Fruit fly (Drosophila melanogaster): ENCODE measurements around the gene CG31917.

CG31917 gene

DNA sequence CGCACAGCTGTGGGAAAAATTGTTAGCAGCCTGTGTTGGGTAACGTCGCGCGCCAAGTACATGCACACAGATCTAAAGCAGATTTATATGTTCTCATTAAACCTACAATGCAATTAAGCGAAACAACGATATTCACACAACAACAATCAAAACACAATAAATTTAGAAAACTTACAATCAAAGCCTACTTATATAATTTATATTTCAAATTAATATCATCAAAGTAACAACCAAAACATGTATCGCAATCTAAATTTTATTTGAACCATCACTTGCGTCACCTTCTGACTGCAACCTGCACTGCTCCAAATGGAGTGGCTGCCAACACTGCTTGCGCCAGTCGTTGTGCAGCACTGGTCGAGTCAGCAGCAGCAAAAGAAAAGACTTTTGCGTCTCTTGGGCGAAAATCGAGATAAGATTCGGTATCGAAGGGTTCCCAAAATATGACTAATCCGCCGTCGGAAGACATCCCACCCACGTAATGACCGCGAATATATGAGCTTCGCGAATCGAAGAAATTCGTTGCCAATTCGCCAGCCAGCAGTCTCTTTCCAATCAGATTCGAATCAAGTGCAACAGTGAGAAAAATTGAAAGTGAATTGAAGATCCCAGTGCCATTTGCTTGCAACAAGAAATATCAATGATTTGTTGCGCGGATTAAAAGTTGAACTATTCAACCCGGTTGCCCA is 29.2 kb downstream of the CG31917 start, which contains the start of the genes CG8892 and CG34126 (continued):
- TF ChIP-seq fu2 (GFP tag; optimal IDR thresholded peaks at IDR 0.05) = peak; percentile 96
- TF ChIP-seq CG12104 (GFP tag; optimal IDR thresholded peaks at IDR 0.05) = peak; percentile 96
- peak; percentile 98 for TF ChIP-seq CG9817 (tag; optimal IDR thresholded peaks at IDR 0.05)
- TF ChIP-seq odd (GFP tag; optimal IDR thresholded peaks at IDR 0.05) = peak; percentile 90
- peak; percentile 97 for TF ChIP-seq CG3281 (GFP tag; optimal IDR thresholded peaks at IDR 0.05)
- peak; percentile 99 for TF ChIP-seq Gug (GFP tag; IDR thresholded peaks at IDR 0.05)
- TF ChIP-seq Blimp-1 (GFP tag; optimal IDR thresholded peaks at IDR 0.05) = peak; percentile 92
- TF ChIP-seq CG7839 (tag; optimal IDR thresholded peaks at IDR 0.05) = peak; percentile 97
- TF ChIP-seq Lhr (GFP tag; optimal IDR thresholded peaks at IDR 0.05) = peak; percentile 89
- peak; percentile 77 for TF ChIP-seq fd64A (GFP tag; optimal IDR thresholded peaks at IDR 0.05)
- TF ChIP-seq H2.0 (GFP tag; IDR thresholded peaks at IDR 0.05) = peak; percentile 92
- TF ChIP-seq Nf-YA (GFP tag; IDR thresholded peaks at IDR 0.05) = peak; percentile 89
- peak; percentile 100 for TF ChIP-seq Ets65A (GFP tag)
- TF ChIP-seq Hr51 (GFP tag; optimal IDR thresholded peaks at IDR 0.05) = peak; percentile 95 to 98
- no peak for TF ChIP-seq prd (optimal IDR thresholded peaks at IDR 0.05)
- TF ChIP-seq prd (GFP tag; IDR thresholded peaks at IDR 0.05) = peak; percentile 98
- TF ChIP-seq CG16813 (GFP tag; IDR thresholded peaks at IDR 0.05; ENCODE audit: partially characterized antibody) = peak; percentile 36; the same call in 2 of the 3 replicates
- TF ChIP-seq jumu (GFP tag; optimal IDR thresholded peaks at IDR 0.05) = peak; percentile 98
- peak; percentile 86 for TF ChIP-seq CG6654 (GFP tag; optimal IDR thresholded peaks at IDR 0.05)
- TF ChIP-seq vnd (GFP tag; IDR thresholded peaks at IDR 0.05; ENCODE audit: partially characterized antibody) = no peak
- TF ChIP-seq CG13424 (tag; optimal IDR thresholded peaks at IDR 0.05) = peak; percentile 98
- peak; percentile 92 for TF ChIP-seq YL-1 (GFP tag; optimal IDR thresholded peaks at IDR 0.05)
- TF ChIP-seq CG13624 (GFP tag; optimal IDR thresholded peaks at IDR 0.05) = peak; percentile 96
- peak; percentile 99 for TF ChIP-seq CG13775 (GFP tag; optimal IDR thresholded peaks at IDR 0.05)
- TF ChIP-seq Dll (GFP tag; IDR thresholded peaks at IDR 0.05; ENCODE audit: partially characterized antibody) = peak; percentile 53; the same call in 1 of the 4 replicates
- TF ChIP-seq Sry-β (GFP tag; optimal IDR thresholded peaks at IDR 0.05) = peak; percentile 81
- TF ChIP-seq CrebB (tag; optimal IDR thresholded peaks at IDR 0.05) = peak; percentile 92
- peak; percentile 95 for TF ChIP-seq NC2β (GFP tag; optimal IDR thresholded peaks at IDR 0.05)
- TF ChIP-seq CG9215 (GFP tag; IDR thresholded peaks at IDR 0.05) = peak; percentile 97
- TF ChIP-seq Meics (GFP tag; optimal IDR thresholded peaks at IDR 0.05) = peak; percentile 97
- peak; percentile 94 for TF ChIP-seq ranshi (GFP tag; IDR thresholded peaks at IDR 0.05)
- TF ChIP-seq CG4617 (GFP tag; optimal IDR thresholded peaks at IDR 0.05; ENCODE audit: borderline replicate concordance) = peak; percentile 99
- TF ChIP-seq gsb (GFP tag; IDR thresholded peaks at IDR 0.05) = peak; percentile 91
- peak; percentile 98 for TF ChIP-seq CG17829 (tag; optimal IDR thresholded peaks at IDR 0.05)
- peak; percentile 97 for TF ChIP-seq CG7372 (GFP tag; IDR thresholded peaks at IDR 0.05)
- TF ChIP-seq CG34422 (GFP tag; IDR thresholded peaks at IDR 0.05) = peak; percentile 96
- peak; percentile 73 for TF ChIP-seq CG42726 (GFP tag; IDR thresholded peaks at IDR 0.05; ENCODE audit: partially characterized antibody)
- TF ChIP-seq CG6254 (GFP tag; optimal IDR thresholded peaks at IDR 0.05) = peak; percentile 89
- TF ChIP-seq CG8388 (GFP tag; optimal IDR thresholded peaks at IDR 0.05) = peak; percentile 93
- peak; percentile 93 for TF ChIP-seq peb (GFP tag; IDR thresholded peaks at IDR 0.05)
- TF ChIP-seq Trl (optimal IDR thresholded peaks at IDR 0.05) = peak in 1 of 2 experiments; percentile 5
- peak; percentile 98 for TF ChIP-seq Trl (GFP tag; optimal IDR thresholded peaks at IDR 0.05)
- peak; percentile 81 for TF ChIP-seq Awh (GFP tag; IDR thresholded peaks at IDR 0.05)
- TF ChIP-seq CG11696 (GFP tag; IDR thresholded peaks at IDR 0.05) = peak; percentile 78
- peak; percentile 83 for TF ChIP-seq exex (tag; optimal IDR thresholded peaks at IDR 0.05)
- peak; percentile 24; the same call in 1 of the 2 replicates for TF ChIP-seq Scr (GFP tag; IDR thresholded peaks at IDR 0.05; ENCODE audit: partially characterized antibody)
- peak; percentile 99 for TF ChIP-seq CG4404 (GFP tag; IDR thresholded peaks at IDR 0.05)
- TF ChIP-seq cas (GFP tag; IDR thresholded peaks at IDR 0.05) = peak; percentile 90
- peak; percentile 81 for TF ChIP-seq MTF-1 (GFP tag; optimal IDR thresholded peaks at IDR 0.05; ENCODE audit: borderline replicate concordance)

All from whole organism, embryonic.